Worm (Caenorhabditis elegans) whole organism, mixed stage, embryonic: ENCODE measurements around the gene grl-23.

Experiments
- elt-1 ChIP-seq: sonication (generic microtip); optimal IDR thresholded peaks from 2 replicates; lab custom pipeline; 2017; ENCODE audit warnings: missing genetic modification characterization, mild to moderate bottlenecking, missing compliant biosample characterization, antibody characterized with exemption, moderate library complexity, borderline replicate concordance; ENCODE audit not compliant: insufficient read depth
- ham-2 ChIP-seq: fragments of 200-800 bp; sonication (Bioruptor generic); optimal IDR thresholded peaks from 2 replicates; lab custom pipeline; 2018; ENCODE audit warnings: mild to moderate bottlenecking, missing genetic modification characterization, missing compliant biosample characterization
- lsy-2 ChIP-seq: fragments of 150-350 bp; optimal IDR thresholded peaks from 2 replicates; lab custom pipeline; 2014; ENCODE audit warnings: missing biosample characterization, missing genetic modification characterization
- nhr-12 ChIP-seq: fragments of 150-350 bp; optimal IDR thresholded peaks from 2 replicates; lab custom pipeline; 2014; ENCODE audit warnings: missing biosample characterization, missing genetic modification characterization
- nhr-2 ChIP-seq: fragments of 150-350 bp; optimal IDR thresholded peaks from 2 replicates; lab custom pipeline; 2014; ENCODE audit warnings: missing biosample characterization, missing genetic modification characterization
- nhr-237 ChIP-seq: fragments of 150-350 bp; optimal IDR thresholded peaks from 2 replicates; lab custom pipeline; 2014; ENCODE audit warnings: missing biosample characterization, missing genetic modification characterization
- nhr-28 ChIP-seq: fragments of 150-350 bp; optimal IDR thresholded peaks from 2 replicates; lab custom pipeline; 2014; ENCODE audit warnings: missing biosample characterization, missing genetic modification characterization
- pha-4 ChIP-seq: fragments of 150-350 bp; optimal IDR thresholded peaks from 2 replicates; lab custom pipeline; 2018; ENCODE audit warnings: missing biosample characterization, missing genetic modification reagents, missing genetic modification characterization
- unc-39 ChIP-seq: fragments of 150-350 bp; optimal IDR thresholded peaks from 2 replicates; lab custom pipeline; 2014; ENCODE audit warnings: missing biosample characterization, missing genetic modification characterization

DNA sequence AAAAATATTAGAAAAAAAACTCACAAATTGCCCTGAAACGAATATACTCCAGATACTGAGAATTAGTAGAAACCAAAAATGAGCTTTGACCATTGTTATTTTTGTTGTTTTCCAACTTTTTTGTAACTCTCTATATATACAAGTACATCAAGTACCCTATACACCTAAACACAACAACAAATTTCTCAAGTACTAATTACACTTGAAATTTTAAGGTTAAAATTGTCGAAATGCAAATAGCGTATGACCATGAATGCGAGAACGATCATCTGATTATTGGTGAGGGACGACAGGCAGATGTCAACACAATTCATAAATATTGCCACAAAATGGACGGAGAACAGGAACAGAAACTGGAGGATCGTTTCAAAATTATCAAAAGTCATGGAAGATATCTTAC is 47.7 kb upstream of the grl-23 start, which contains the start of gene F56H9.9:
- TF ChIP-seq pha-4 (tag; lab: Kevin White, UChicago) (no peak), lsy-2 (no peak), ham-2 (GFP tag; lab: Kevin White, UChicago) (no peak), unc-39 (tag; lab: Kevin White, UChicago) (no peak), nhr-12 (tag; lab: Kevin White, UChicago) (no peak), nhr-2 (no peak), nhr-237 (tag; lab: Kevin White, UChicago) (no peak), elt-1 (no peak), nhr-28 (tag; lab: Kevin White, UChicago) (no peak)
